Worm (Caenorhabditis elegans) whole organism, early embryonic: ENCODE results near the gene K12H4.2.

ENCODE experiments used
- F13C5.2 ChIP-seq: sonication (generic microtip); optimal IDR thresholded peaks from 2 replicates; lab custom pipeline; 2017; ENCODE audit warnings: mild to moderate bottlenecking, missing genetic modification characterization, inconsistent platforms, missing compliant biosample characterization
- ets-7 ChIP-seq: sonication (generic microtip); optimal IDR thresholded peaks from 2 replicates; lab custom pipeline; 2016; ENCODE audit warnings: missing genotype, missing genetic modification characterization, missing compliant biosample characterization
- tra-4 ChIP-seq: sonication (generic microtip); optimal IDR thresholded peaks from 2 replicates; lab custom pipeline; 2017; ENCODE audit warnings: missing genetic modification characterization, missing compliant biosample characterization

Gene K12H4.2

DNA sequence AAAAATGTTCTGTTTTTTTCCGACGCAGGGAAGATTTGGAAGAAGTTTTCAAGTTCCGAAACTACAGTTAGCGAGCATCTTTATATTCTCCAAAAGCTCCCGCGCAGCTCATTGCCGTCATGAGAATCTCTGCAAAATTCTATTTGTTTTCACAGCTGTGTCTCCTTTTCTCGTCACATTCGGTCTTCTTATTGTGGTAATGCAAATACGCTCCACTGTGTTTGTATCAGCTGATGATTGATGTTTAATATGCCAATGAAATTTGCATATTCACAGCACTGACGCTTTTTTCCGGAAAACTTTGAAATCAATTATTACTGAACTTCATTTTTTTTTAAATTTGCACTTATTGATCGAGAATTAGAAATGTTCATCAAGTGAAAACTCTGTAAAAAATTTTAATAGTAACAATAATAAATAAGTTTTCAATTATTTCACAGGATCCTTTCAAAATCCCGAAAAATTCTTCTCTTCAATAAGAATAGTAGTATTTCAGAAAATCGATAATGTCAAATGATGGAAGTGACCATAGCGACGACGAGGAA, 45.6 kb downstream of the K12H4.2 start, which contains the start of gene K06H7.2:
Gene K06H7.2 (plus strand): TSS at position 495 of the 545 bp plus-strand sequence.
- no peak for TF ChIP-seq tra-4 (tag; lab: Kevin White, UChicago)
- no peak for TF ChIP-seq F13C5.2
- TF ChIP-seq ets-7 (tag; lab: Kevin White, UChicago): no peak
